Fruit fly (Drosophila melanogaster) whole organism, pupa: ENCODE measurements around the gene Shc.

Source experiments
- CG10348 ChIP-seq: fragments of 200-800 bp; sonication (Bioruptor generic); IDR thresholded peaks from 2 replicates; pipeline ENCODE4 v1.3.6; 2022; ENCODE audit warnings: missing biosample characterization, missing genetic modification characterization
- CG12605 ChIP-seq: fragments of 200-800 bp; sonication (Bioruptor generic); IDR thresholded peaks from 2 replicates; pipeline ENCODE4 v1.3.6; 2022; ENCODE audit warnings: missing biosample characterization, missing genetic modification characterization
- CG13204 ChIP-seq: fragments of 200-800 bp; sonication (Bioruptor generic); optimal IDR thresholded peaks from 2 replicates; lab custom pipeline; 2018; ENCODE audit warnings: missing biosample characterization, mild to moderate bottlenecking, missing genetic modification characterization, moderate library complexity
- CG14655 ChIP-seq: fragments of 200-800 bp; sonication (Bioruptor generic); optimal IDR thresholded peaks from 3 replicates; lab custom pipeline; 2017; ENCODE audit warnings: mild to moderate bottlenecking, missing biosample characterization, missing genetic modification reagents, missing genetic modification characterization
- CG15710 ChIP-seq: fragments of 200-800 bp; sonication (Bioruptor generic); optimal IDR thresholded peaks from 2 replicates; lab custom pipeline; 2018; ENCODE audit warnings: missing biosample characterization, mild to moderate bottlenecking, missing genetic modification characterization, moderate library complexity
- CG17806 ChIP-seq: fragments of 200-800 bp; sonication (Bioruptor generic); optimal IDR thresholded peaks from 2 replicates; lab custom pipeline; 2018; ENCODE audit warnings: missing biosample characterization, mild to moderate bottlenecking, missing genetic modification characterization, moderate library complexity
- CG32121 ChIP-seq: fragments of 200-800 bp; sonication (Bioruptor generic); IDR thresholded peaks from 2 replicates; pipeline ENCODE4 v1.3.6; 2022; ENCODE audit warnings: missing biosample characterization, missing genetic modification characterization
- CG34367 ChIP-seq: fragments of 200-800 bp; sonication (Bioruptor generic); optimal IDR thresholded peaks from 2 replicates; lab custom pipeline; 2018; ENCODE audit warnings: missing biosample characterization, mild to moderate bottlenecking, missing genetic modification characterization
- CG4496 ChIP-seq: fragments of 200-800 bp; sonication (Bioruptor generic); IDR thresholded peaks from 3 replicates; pipeline ENCODE4 v1.3.6; 2022; ENCODE audit warnings: missing biosample characterization, missing genetic modification characterization
- CG8159 ChIP-seq: fragments of 200-800 bp; sonication (Bioruptor generic); optimal IDR thresholded peaks from 3 replicates; lab custom pipeline; 2018; ENCODE audit warnings: missing biosample characterization, mild to moderate bottlenecking, missing genetic modification characterization, moderate library complexity
- CG8301 ChIP-seq: fragments of 200-800 bp; sonication (Bioruptor generic); optimal IDR thresholded peaks from 2 replicates; lab custom pipeline; 2018; ENCODE audit warnings: missing biosample characterization, mild to moderate bottlenecking, missing genetic modification characterization
- CG9948 ChIP-seq: fragments of 200-800 bp; sonication (Bioruptor generic); optimal IDR thresholded peaks from 2 replicates; lab custom pipeline; 2018; ENCODE audit warnings: missing biosample characterization, mild to moderate bottlenecking, missing genetic modification characterization, moderate library complexity
- D1 ChIP-seq: fragments of 200-800 bp; sonication (Bioruptor generic); optimal IDR thresholded peaks from 2 replicates; lab custom pipeline; 2018; ENCODE audit warnings: missing biosample characterization, mild to moderate bottlenecking, missing genetic modification characterization, moderate library complexity
- EcR ChIP-seq: fragments of 200-800 bp; sonication (Bioruptor generic); optimal IDR thresholded peaks from 3 replicates; lab custom pipeline; 2019; ENCODE audit warnings: missing biosample characterization, missing genetic modification characterization, mild to moderate bottlenecking, moderate library complexity, missing genetic modification reagents
- Ets98B ChIP-seq: fragments of 200-800 bp; sonication (Bioruptor generic); IDR thresholded peaks from 2 replicates; pipeline ENCODE4 v1.3.6; 2022; ENCODE audit warnings: missing biosample characterization, missing genetic modification characterization
- Pif1A ChIP-seq: fragments of 200-800 bp; sonication (Bioruptor generic); optimal IDR thresholded peaks from 3 replicates; lab custom pipeline; 2016; ENCODE audit warnings: missing biosample characterization, missing genetic modification characterization
- Pif1B ChIP-seq: fragments of 200-800 bp; sonication (Bioruptor generic); optimal IDR thresholded peaks from 3 replicates; lab custom pipeline; 2016; ENCODE audit warnings: missing biosample characterization, missing genetic modification characterization
- Snoo ChIP-seq: fragments of 200-800 bp; sonication (Bioruptor generic); optimal IDR thresholded peaks from 3 replicates; lab custom pipeline; 2017; ENCODE audit warnings: missing biosample characterization, mild to moderate bottlenecking, missing genetic modification characterization, inconsistent platforms
- fd96Ca ChIP-seq: fragments of 200-800 bp; sonication (Bioruptor generic); IDR thresholded peaks from 3 replicates; pipeline ENCODE4 v1.3.6; 2022; ENCODE audit warnings: missing biosample characterization, missing genetic modification characterization
- gl ChIP-seq: fragments of 200-800 bp; sonication (Bioruptor generic); optimal IDR thresholded peaks from 2 replicates; lab custom pipeline; 2018; ENCODE audit warnings: missing biosample characterization, mild to moderate bottlenecking, missing genetic modification characterization

The Shc gene

DNA sequence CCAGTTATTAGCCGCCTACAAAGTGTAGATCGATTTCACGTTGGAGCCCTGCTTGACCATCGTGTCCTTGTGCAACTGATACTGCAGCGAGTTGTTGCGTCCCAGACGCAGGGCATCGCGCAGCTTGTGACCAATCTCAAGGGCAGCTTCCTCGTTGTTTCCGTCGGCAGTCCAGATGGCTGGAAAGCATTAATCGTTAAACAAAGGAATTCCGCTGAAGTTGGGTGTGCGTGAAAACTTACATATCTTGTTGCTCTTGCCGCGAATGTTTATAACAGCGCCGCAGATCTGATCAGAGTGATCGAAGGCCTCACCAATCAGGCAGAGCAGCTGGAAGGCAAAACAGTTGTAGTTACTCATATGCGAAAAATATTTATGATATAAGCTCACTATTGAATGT is 27.0 kb upstream of the Shc start:
- TF ChIP-seq EcR (GFP tag; lab: Kevin White, UChicago) (peak; percentile 63), CG8159 (tag; lab: Kevin White, UChicago) (no peak)

DNA sequence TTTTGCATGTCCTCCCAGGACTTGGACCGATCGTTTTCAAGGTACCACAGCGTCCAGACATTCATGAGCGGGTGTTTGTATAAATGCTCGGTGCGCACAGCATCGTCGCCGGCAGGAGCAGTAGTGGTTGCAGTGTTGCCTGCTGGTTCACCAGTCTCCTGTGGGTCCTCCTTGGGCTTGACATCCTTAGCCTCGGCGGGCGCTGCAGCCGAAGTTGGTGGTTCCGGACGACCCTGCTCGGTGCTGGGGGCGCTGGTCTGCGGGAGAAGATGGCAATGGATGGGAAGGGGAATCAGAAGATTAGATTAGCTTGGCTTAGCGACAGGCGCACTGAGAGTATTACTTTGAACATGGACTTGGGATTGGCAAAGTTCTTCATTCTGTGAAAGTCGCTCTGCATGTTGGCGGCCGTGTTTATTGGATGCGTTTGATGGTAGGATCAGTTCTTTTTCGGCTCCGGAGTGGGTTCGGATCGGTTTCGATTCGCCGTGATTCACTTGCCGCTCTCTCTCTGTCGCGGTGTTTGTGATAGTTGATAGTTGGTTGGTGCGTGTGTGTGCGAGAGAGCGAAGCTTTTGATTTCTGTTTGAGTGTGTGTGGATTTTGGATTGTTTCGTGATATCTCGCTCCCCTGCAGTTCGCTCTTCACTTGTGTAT is 26.0 kb upstream of the Shc start:
- TF ChIP-seq fd96Ca (GFP tag; lab: Robert Waterston, UW) (no peak), CG4496 (GFP tag; lab: Robert Waterston, UW) (peak; percentile 8; the same call in 1 of the 3 replicates)

DNA sequence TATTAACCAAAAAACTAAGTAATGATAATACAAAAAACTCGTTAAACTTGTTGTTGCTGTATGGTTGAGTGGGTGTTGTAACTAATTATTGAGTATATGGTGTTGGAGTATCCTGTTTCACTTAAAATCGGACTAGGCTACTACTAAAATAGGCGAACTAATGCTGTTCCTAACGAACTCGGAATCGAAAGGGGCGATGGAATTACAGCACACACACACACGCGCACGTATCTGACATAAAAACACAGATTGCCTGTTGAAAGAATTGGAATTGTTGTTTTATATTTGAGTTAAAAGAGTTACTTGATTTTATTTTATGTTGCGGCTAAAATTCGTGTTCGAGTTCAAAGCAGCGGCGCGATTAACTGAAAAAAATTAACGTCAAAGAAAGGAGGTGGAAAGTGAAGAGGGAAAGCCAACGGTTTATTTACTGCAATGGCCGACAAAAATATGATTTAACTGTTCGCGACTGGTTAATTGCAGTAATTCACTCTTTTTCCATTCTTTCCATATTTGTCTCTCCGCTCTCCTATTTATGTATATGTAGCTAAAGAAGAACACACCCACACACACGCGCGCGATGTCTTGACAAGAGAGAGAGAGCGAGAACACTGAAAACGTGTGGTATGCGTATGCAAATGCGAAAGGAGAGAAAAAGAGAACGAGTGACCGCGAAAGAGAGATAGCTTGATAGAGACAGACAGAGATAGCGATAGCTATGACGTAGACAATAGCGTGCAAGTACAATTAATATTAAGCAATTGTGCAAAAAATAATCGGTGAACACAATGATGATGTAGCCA is 25.3 kb upstream of the Shc start:
- no peak for TF ChIP-seq CG8301
- no peak for TF ChIP-seq CG4496 (GFP tag; lab: Robert Waterston, UW)
- TF ChIP-seq CG32121 (GFP tag; lab: Robert Waterston, UW): no peak
- TF ChIP-seq EcR (GFP tag; lab: Kevin White, UChicago): peak; percentile 23
- peak; percentile 22; the same call in 1 of the 2 replicates for TF ChIP-seq Ets98B
- peak; percentile 21 for TF ChIP-seq Pif1B (GFP tag; lab: Kevin White, UChicago)
- TF ChIP-seq CG14655 (GFP tag; lab: Kevin White, UChicago): no peak

DNA sequence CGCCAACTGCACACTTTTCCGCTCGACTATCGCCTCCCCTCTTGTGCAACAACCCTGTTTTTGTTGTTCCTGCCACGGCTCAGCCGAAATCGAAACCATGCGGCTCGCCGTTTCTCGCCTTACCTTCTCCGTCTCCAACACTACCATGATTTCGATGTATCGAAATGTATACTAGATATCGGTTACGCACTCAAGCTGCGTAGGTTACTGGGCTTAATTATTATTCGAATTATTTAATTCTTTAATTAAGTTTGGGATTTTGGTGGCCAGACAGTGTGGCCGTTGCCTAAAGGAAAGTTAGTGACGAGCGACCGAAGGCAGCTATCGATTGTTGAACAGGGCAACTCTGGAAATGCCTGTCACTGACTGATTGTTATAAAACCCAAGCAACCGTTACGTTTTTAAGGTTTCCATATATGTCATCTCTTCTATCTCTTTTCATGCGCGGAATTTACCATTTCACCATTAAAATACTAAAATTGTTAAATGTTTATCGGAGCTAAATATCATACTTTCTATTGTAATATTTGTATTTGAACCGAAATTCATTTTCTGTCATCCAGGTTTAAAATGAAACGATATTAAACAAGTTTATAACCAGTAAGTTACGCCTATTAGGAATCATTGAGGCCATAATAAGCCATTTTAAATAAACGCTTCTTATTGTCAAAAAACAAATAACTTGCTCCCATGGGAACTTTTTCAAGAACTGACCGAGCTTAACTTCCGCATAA is 24.5 kb upstream of the Shc start, which contains the start of gene eIF4E1:
eIF4E1 (minus strand) TSS at position 304 of the 734 bp plus-strand sequence.
- TF ChIP-seq Pif1A (GFP tag; lab: Kevin White, UChicago) (no peak), Ets98B (no peak), fd96Ca (GFP tag; lab: Robert Waterston, UW) (no peak), CG8159 (tag; lab: Kevin White, UChicago) (no peak), CG32121 (GFP tag; lab: Robert Waterston, UW) (no peak), CG15710 (tag; lab: Kevin White, UChicago) (no peak), EcR (GFP tag; lab: Kevin White, UChicago) (no peak), CG13204 (GFP tag; lab: Kevin White, UChicago) (no peak), gl (tag; lab: Kevin White, UChicago) (no peak), CG12605 (GFP tag; lab: Robert Waterston, UW) (no peak), Snoo (tag; lab: Kevin White, UChicago) (no peak), CG34367 (tag; lab: Kevin White, UChicago) (no peak), CG8301 (no peak), CG9948 (tag; lab: Kevin White, UChicago) (no peak), Pif1B (GFP tag; lab: Kevin White, UChicago) (no peak), CG10348 (GFP tag; lab: Robert Waterston, UW) (no peak), CG14655 (GFP tag; lab: Kevin White, UChicago) (no peak), CG4496 (GFP tag; lab: Robert Waterston, UW) (no peak), D1 (tag; lab: Kevin White, UChicago) (no peak)

DNA sequence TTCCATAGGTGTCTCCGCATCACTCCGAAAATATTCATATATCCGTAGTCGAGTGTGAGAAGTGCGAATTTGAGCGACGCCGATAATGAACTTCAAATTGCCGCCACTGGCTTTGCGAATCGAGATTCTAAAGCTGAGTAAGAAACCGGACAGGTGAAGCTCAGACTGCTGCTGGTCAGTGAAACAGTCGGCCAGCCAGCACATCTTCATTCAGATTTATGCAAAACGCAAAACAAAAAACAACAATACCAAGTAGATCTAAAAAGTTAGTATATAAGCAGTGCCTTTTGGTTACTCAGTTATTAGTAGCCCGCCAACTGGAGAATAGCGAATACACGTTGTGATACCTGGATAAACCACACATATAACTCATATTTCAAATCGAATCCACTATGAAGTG is 22.3 kb upstream of the Shc start, which contains the start of gene Cpr67B:
Cpr67B (plus strand) TSS at position 301 of the 400 bp plus-strand sequence.
- TF ChIP-seq CG10348 (GFP tag; lab: Robert Waterston, UW) (no peak), Snoo (tag; lab: Kevin White, UChicago) (no peak), CG14655 (GFP tag; lab: Kevin White, UChicago) (no peak), CG17806 (tag; lab: Kevin White, UChicago) (no peak)
- TF ChIP-seq, all 21 proteins: peak for 0

DNA sequence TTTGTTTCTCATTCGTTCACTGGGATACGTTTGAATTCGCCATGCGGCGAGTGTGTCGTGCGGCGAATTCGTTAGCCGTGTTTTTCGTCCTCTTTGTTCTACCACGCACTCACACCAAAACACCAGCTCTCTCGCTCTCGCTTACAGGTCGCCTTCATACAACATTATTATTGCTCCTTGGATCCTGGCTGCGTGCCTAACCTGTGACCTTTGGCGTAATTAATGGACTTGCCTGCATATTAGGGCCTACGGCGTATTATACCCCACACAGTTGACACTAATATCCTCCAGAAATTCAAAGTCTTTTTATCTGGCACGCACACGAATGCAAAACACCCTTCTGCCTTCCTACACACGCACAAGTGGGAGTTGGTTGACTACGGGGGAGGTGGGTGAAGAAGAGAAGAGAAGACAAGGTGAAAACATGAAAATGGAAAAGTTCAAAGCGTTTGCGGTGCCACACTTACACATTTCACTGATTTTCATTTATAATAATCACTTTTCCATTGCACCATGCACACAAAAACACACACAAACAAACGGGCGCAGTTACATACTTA is 16.7 kb upstream of the Shc start:
- TF ChIP-seq Pif1A (GFP tag; lab: Kevin White, UChicago) (no peak), gl (tag; lab: Kevin White, UChicago) (no peak), EcR (GFP tag; lab: Kevin White, UChicago) (no peak), CG32121 (GFP tag; lab: Robert Waterston, UW) (no peak), fd96Ca (GFP tag; lab: Robert Waterston, UW) (no peak), CG34367 (tag; lab: Kevin White, UChicago) (no peak), CG14655 (GFP tag; lab: Kevin White, UChicago) (no peak), CG8159 (tag; lab: Kevin White, UChicago) (no peak), Pif1B (GFP tag; lab: Kevin White, UChicago) (no peak), Snoo (tag; lab: Kevin White, UChicago) (no peak), CG8301 (no peak), CG4496 (GFP tag; lab: Robert Waterston, UW) (no peak), CG17806 (tag; lab: Kevin White, UChicago) (no peak), CG10348 (GFP tag; lab: Robert Waterston, UW) (no peak)
